Fruit fly (Drosophila melanogaster) whole organism, embryonic: ENCODE results near the gene CG34034.

Experiments
- Antp ChIP-seq: fragments of 200-800 bp; sonication (Bioruptor generic); optimal IDR thresholded peaks from 3 replicates; lab custom pipeline; 2016; ENCODE audit warnings: missing biosample characterization, missing genetic modification characterization
- B-H1 ChIP-seq: fragments of 200-800 bp; sonication (Bioruptor generic); IDR thresholded peaks from 3 replicates; pipeline ENCODE4 v1.3.6; 2022; ENCODE audit warnings: missing biosample characterization, missing genetic modification characterization
- CG1024 ChIP-seq: fragments of 200-800 bp; sonication (Bioruptor generic); IDR thresholded peaks from 2 replicates; pipeline ENCODE4 v1.3.6; 2022; ENCODE audit warnings: missing biosample characterization, missing genetic modification characterization
- CG10654 ChIP-seq: fragments of 200-800 bp; sonication (Bioruptor generic); optimal IDR thresholded peaks from 2 replicates; lab custom pipeline; 2016; ENCODE audit warnings: missing biosample characterization, missing genetic modification characterization
- CG1233 ChIP-seq: fragments of 200-800 bp; sonication (Bioruptor generic); optimal IDR thresholded peaks from 4 replicates; lab custom pipeline; 2018; ENCODE audit warnings: missing biosample characterization, mild to moderate bottlenecking, missing genetic modification characterization
- CG12391 ChIP-seq: fragments of 200-800 bp; sonication (Bioruptor generic); optimal IDR thresholded peaks from 3 replicates; lab custom pipeline; 2018; ENCODE audit warnings: missing biosample characterization, mild to moderate bottlenecking, missing genetic modification characterization, moderate library complexity
- CG13424 ChIP-seq: fragments of 200-800 bp; sonication (Bioruptor generic); optimal IDR thresholded peaks from 2 replicates; lab custom pipeline; 2019; ENCODE audit warnings: missing biosample characterization, mild to moderate bottlenecking, missing genetic modification characterization, moderate library complexity
- CG14014 ChIP-seq: fragments of 200-800 bp; sonication (Bioruptor generic); IDR thresholded peaks from 2 replicates; pipeline ENCODE4 v1.3.6; 2022; ENCODE audit warnings: missing biosample characterization, missing genetic modification characterization
- CG15011 ChIP-seq: fragments of 200-800 bp; sonication (Bioruptor generic); optimal IDR thresholded peaks from 3 replicates; lab custom pipeline; 2018; ENCODE audit warnings: missing biosample characterization, mild to moderate bottlenecking, missing genetic modification characterization
- CG15269 ChIP-seq: fragments of 200-800 bp; sonication (Bioruptor generic); optimal IDR thresholded peaks from 2 replicates; lab custom pipeline; 2018; ENCODE audit warnings: missing biosample characterization, mild to moderate bottlenecking, missing genetic modification characterization, moderate library complexity
- CG15601 ChIP-seq: fragments of 200-800 bp; sonication (Bioruptor generic); optimal IDR thresholded peaks from 3 replicates; lab custom pipeline; 2019; ENCODE audit warnings: missing biosample characterization, mild to moderate bottlenecking, missing genetic modification characterization, moderate library complexity
- CG2678 ChIP-seq: fragments of 200-800 bp; sonication (Bioruptor generic); optimal IDR thresholded peaks from 3 replicates; lab custom pipeline; 2019; ENCODE audit warnings: missing biosample characterization, mild to moderate bottlenecking, missing genetic modification characterization, moderate library complexity
- CG3995 ChIP-seq: fragments of 200-800 bp; sonication (Bioruptor generic); optimal IDR thresholded peaks from 3 replicates; lab custom pipeline; 2016; ENCODE audit warnings: missing biosample characterization, missing genetic modification characterization
- CG4328 ChIP-seq: fragments of 200-800 bp; sonication (Bioruptor generic); optimal IDR thresholded peaks from 3 replicates; lab custom pipeline; 2017; ENCODE audit warnings: missing biosample characterization, missing genetic modification reagents, missing genetic modification characterization
- CG43689 ChIP-seq: fragments of 200-800 bp; sonication (Bioruptor generic); IDR thresholded peaks from 2 replicates; pipeline ENCODE4 v1.3.6; 2022; ENCODE audit warnings: missing biosample characterization, missing genetic modification characterization
- CG4854 ChIP-seq: fragments of 200-800 bp; sonication (Bioruptor generic); optimal IDR thresholded peaks from 2 replicates; lab custom pipeline; 2016; ENCODE audit warnings: missing biosample characterization, missing genetic modification characterization, inconsistent platforms
- D19A ChIP-seq: fragments of 200-800 bp; optimal IDR thresholded peaks from 3 replicates; lab custom pipeline; 2019; ENCODE audit warnings: missing biosample characterization, mild to moderate bottlenecking, missing genetic modification characterization, moderate library complexity
- Dek ChIP-seq: fragments of 200-800 bp; sonication (Bioruptor generic); optimal IDR thresholded peaks from 3 replicates; lab custom pipeline; 2019; ENCODE audit warnings: missing biosample characterization, mild to moderate bottlenecking, missing genetic modification characterization, moderate library complexity
- Dip2 ChIP-seq: fragments of 200-800 bp; sonication (Bioruptor generic); IDR thresholded peaks from 2 replicates; pipeline ENCODE4 v1.3.6; 2022; ENCODE audit warnings: missing biosample characterization, missing genetic modification characterization
- Dll ChIP-seq: fragments of 200-800 bp; sonication (Bioruptor generic); IDR thresholded peaks from 4 replicates; pipeline ENCODE4 v1.3.6; 2022; ENCODE audit warnings: missing biosample characterization, missing genetic modification characterization; ENCODE audit not compliant: partially characterized antibody
- Hand ChIP-seq: fragments of 200-800 bp; sonication (Bioruptor generic); optimal IDR thresholded peaks from 2 replicates; lab custom pipeline; 2017; ENCODE audit warnings: mild to moderate bottlenecking, missing biosample characterization, missing genetic modification reagents, missing genetic modification characterization
- Hr51 ChIP-seq, 2 experiments: fragments of 200-800 bp; sonication (Bioruptor generic); optimal IDR thresholded peaks; 2 replicates in 1 of 2; 3 replicates in 1 of 2; lab custom pipeline; 2016 to 2018; ENCODE audit warnings: missing biosample characterization in 2 of 2, missing genetic modification characterization in 2 of 2, mild to moderate bottlenecking in 1 of 2, moderate library complexity in 1 of 2
- Meics ChIP-seq: fragments of 200-800 bp; sonication (Bioruptor generic); optimal IDR thresholded peaks from 2 replicates; lab custom pipeline; 2017; ENCODE audit warnings: missing biosample characterization, mild to moderate bottlenecking, missing genetic modification characterization
- Mes4 ChIP-seq: fragments of 200-800 bp; sonication (Bioruptor generic); optimal IDR thresholded peaks from 2 replicates; lab custom pipeline; 2016; ENCODE audit warnings: missing biosample characterization, missing genetic modification characterization
- Nf-YA ChIP-seq: fragments of 200-800 bp; sonication (Bioruptor generic); IDR thresholded peaks from 2 replicates; pipeline ENCODE4 v1.3.6; 2022; ENCODE audit warnings: missing biosample characterization, missing genetic modification characterization
- PHDP ChIP-seq: fragments of 200-800 bp; sonication (Bioruptor generic); optimal IDR thresholded peaks from 3 replicates; lab custom pipeline; 2018; ENCODE audit warnings: missing biosample characterization, mild to moderate bottlenecking, missing genetic modification characterization, moderate library complexity
- Ravus ChIP-seq: fragments of 200-800 bp; sonication (Bioruptor generic); IDR thresholded peaks from 2 replicates; pipeline ENCODE4 v1.3.6; 2022; ENCODE audit warnings: missing biosample characterization, missing genetic modification characterization
- Rx ChIP-seq: fragments of 200-800 bp; sonication (Bioruptor generic); IDR thresholded peaks from 2 replicates; pipeline ENCODE4 v1.3.6; 2022; ENCODE audit warnings: missing biosample characterization, missing genetic modification characterization
- Ssrp ChIP-seq: fragments of 200-800 bp; sonication (Bioruptor generic); optimal IDR thresholded peaks from 2 replicates; lab custom pipeline; 2018; ENCODE audit warnings: missing biosample characterization, mild to moderate bottlenecking, missing genetic modification characterization, moderate library complexity
- TFAM ChIP-seq: fragments of 200-800 bp; sonication (Bioruptor generic); optimal IDR thresholded peaks from 2 replicates; lab custom pipeline; 2017; ENCODE audit warnings: missing biosample characterization, missing genetic modification characterization, inconsistent platforms
- Xbp1 ChIP-seq: fragments of 200-800 bp; sonication (Bioruptor generic); optimal IDR thresholded peaks from 3 replicates; lab custom pipeline; 2016; ENCODE audit warnings: missing biosample characterization, mild to moderate bottlenecking, missing genetic modification characterization
- ab ChIP-seq: fragments of 200-800 bp; sonication (Bioruptor generic); optimal IDR thresholded peaks from 2 replicates; lab custom pipeline; 2016; ENCODE audit warnings: missing biosample characterization, missing genetic modification characterization
- al ChIP-seq: fragments of 200-800 bp; sonication (Bioruptor generic); IDR thresholded peaks from 2 replicates; pipeline ENCODE4 v1.3.6; 2022; ENCODE audit warnings: missing biosample characterization, missing genetic modification characterization
- amos ChIP-seq: fragments of 200-800 bp; sonication (Bioruptor generic); IDR thresholded peaks from 2 replicates; pipeline ENCODE4 v1.3.6; 2022; ENCODE audit warnings: missing biosample characterization, missing genetic modification characterization; ENCODE audit not compliant: partially characterized antibody
- aop ChIP-seq: fragments of 200-800 bp; sonication (Bioruptor generic); IDR thresholded peaks from 2 replicates; pipeline ENCODE4 v1.3.6; 2022; ENCODE audit warnings: missing biosample characterization, missing genetic modification characterization
- br ChIP-seq: fragments of >200 bp; optimal IDR thresholded peaks from 2 replicates; lab custom pipeline; 2017
- corto ChIP-seq: fragments of 200-800 bp; sonication (Bioruptor generic); optimal IDR thresholded peaks from 2 replicates; lab custom pipeline; 2016; ENCODE audit warnings: missing biosample characterization, mild to moderate bottlenecking, missing genetic modification characterization, moderate library complexity
- croc ChIP-seq: fragments of 200-800 bp; sonication (Bioruptor generic); conservative IDR thresholded peaks from 3 replicates; pipeline ENCODE4 v1.3.6; 2022; ENCODE audit warnings: missing biosample characterization, missing genetic modification characterization
- emc ChIP-seq: fragments of 200-800 bp; sonication (Bioruptor generic); optimal IDR thresholded peaks from 2 replicates; lab custom pipeline; 2016; ENCODE audit warnings: missing biosample characterization, missing genetic modification characterization
- grn ChIP-seq: fragments of 200-800 bp; sonication (Bioruptor generic); optimal IDR thresholded peaks from 3 replicates; lab custom pipeline; 2017; ENCODE audit warnings: missing biosample characterization, missing genetic modification characterization
- gro ChIP-seq: fragments of 200-800 bp; sonication (Bioruptor generic); optimal IDR thresholded peaks from 2 replicates; lab custom pipeline; 2016; ENCODE audit warnings: missing biosample characterization, missing genetic modification characterization
- nmo ChIP-seq: fragments of 200-800 bp; sonication (Bioruptor generic); optimal IDR thresholded peaks from 2 replicates; lab custom pipeline; 2018; ENCODE audit warnings: missing biosample characterization, mild to moderate bottlenecking, missing genetic modification characterization, moderate library complexity
- nom ChIP-seq: fragments of 200-800 bp; sonication (Bioruptor generic); optimal IDR thresholded peaks from 2 replicates; lab custom pipeline; 2017; ENCODE audit warnings: missing biosample characterization, missing genetic modification characterization, mild to moderate bottlenecking, moderate library complexity, missing genetic modification reagents
- phol ChIP-seq: fragments of 200-800 bp; sonication (Bioruptor generic); optimal IDR thresholded peaks from 3 replicates; lab custom pipeline; 2018; ENCODE audit warnings: missing biosample characterization, mild to moderate bottlenecking, missing genetic modification characterization, moderate library complexity
- sens-2 ChIP-seq: fragments of 200-800 bp; sonication (Bioruptor generic); IDR thresholded peaks from 2 replicates; pipeline ENCODE4 v1.3.6; 2022; ENCODE audit warnings: missing biosample characterization, missing genetic modification characterization
- shn ChIP-seq: fragments of 200-800 bp; sonication (Bioruptor generic); optimal IDR thresholded peaks from 3 replicates; lab custom pipeline; 2016; ENCODE audit warnings: missing biosample characterization, missing genetic modification characterization
- sr ChIP-seq: fragments of 200-800 bp; sonication (Bioruptor generic); IDR thresholded peaks from 3 replicates; pipeline ENCODE4 v1.3.6; 2022; ENCODE audit warnings: missing biosample characterization, missing genetic modification characterization
- toy ChIP-seq: fragments of 200-800 bp; sonication (Bioruptor generic); IDR thresholded peaks from 2 replicates; pipeline ENCODE4 v1.3.6; 2022; ENCODE audit warnings: missing biosample characterization, missing genetic modification characterization
- ttk ChIP-seq: fragments of 200-800 bp; sonication (Bioruptor generic); IDR thresholded peaks from 2 replicates; pipeline ENCODE4 v2.1.2; 2022; ENCODE audit warnings: missing biosample characterization, missing genetic modification characterization
- twi ChIP-seq: fragments of 200-800 bp; optimal IDR thresholded peaks from 2 replicates; lab custom pipeline; 2019; ENCODE audit warnings: missing biosample characterization, mild to moderate bottlenecking, missing genetic modification characterization, moderate library complexity
- tx ChIP-seq: fragments of 200-800 bp; sonication (Bioruptor generic); optimal IDR thresholded peaks from 2 replicates; lab custom pipeline; 2016; ENCODE audit warnings: missing biosample characterization, missing genetic modification characterization
- unpg ChIP-seq: fragments of 200-800 bp; sonication (Bioruptor generic); optimal IDR thresholded peaks from 3 replicates; lab custom pipeline; 2018; ENCODE audit warnings: missing biosample characterization, mild to moderate bottlenecking, missing genetic modification characterization, moderate library complexity

Gene CG34034

dm6 chr3R:21698895-21699300 lies 40.0 kb downstream of the CG34034 start (continued):
- TF ChIP-seq phol (tag; lab: Kevin White, UChicago), result peak; percentile 54
- no peak for TF ChIP-seq CG14014
- no peak for TF ChIP-seq B-H1 (GFP tag; lab: Robert Waterston, UW)
- peak; percentile 37 for TF ChIP-seq PHDP (tag; lab: Kevin White, UChicago)
- TF ChIP-seq Ssrp (tag; lab: Kevin White, UChicago), result peak; percentile 17
- no peak for TF ChIP-seq sr (GFP tag; lab: Robert Waterston, UW)
- peak; percentile 48 for TF ChIP-seq CG13424 (tag; lab: Kevin White, UChicago)
- TF ChIP-seq emc, result no peak
- no peak for TF ChIP-seq ab (GFP tag; lab: Kevin White, UChicago)
- no peak for TF ChIP-seq twi (tag; lab: Kevin White, UChicago)
- TF ChIP-seq CG15601, result no peak
- no peak for TF ChIP-seq CG43689
- no peak for TF ChIP-seq CG15011 (GFP tag; lab: Kevin White, UChicago)
- peak; percentile 73 for TF ChIP-seq nom (GFP tag; lab: Kevin White, UChicago)
- no peak for TF ChIP-seq croc (GFP tag; lab: Robert Waterston, UW)
- TF ChIP-seq shn, result no peak
- no peak for TF ChIP-seq Antp (GFP tag; lab: Kevin White, UChicago)
- no peak for TF ChIP-seq Dll
- TF ChIP-seq CG10654 (GFP tag; lab: Kevin White, UChicago), result no peak
- TF ChIP-seq al (GFP tag; lab: Robert Waterston, UW), result no peak
- TF ChIP-seq toy (GFP tag; lab: Robert Waterston, UW), result no peak
- no peak for TF ChIP-seq CG3995 (GFP tag; lab: Kevin White, UChicago)
- TF ChIP-seq Mes4 (GFP tag; lab: Kevin White, UChicago), result no peak
- no peak for TF ChIP-seq br (lab: Kevin White, UChicago)
- TF ChIP-seq corto (GFP tag; lab: Kevin White, UChicago), result no peak
- TF ChIP-seq CG15269, result peak; percentile 66
- peak; percentile 11 for TF ChIP-seq CG1233 (GFP tag; lab: Kevin White, UChicago)
- no peak for TF ChIP-seq D19A (tag; lab: Kevin White, UChicago)
- no peak for TF ChIP-seq TFAM
- no peak for TF ChIP-seq Xbp1 (GFP tag; lab: Kevin White, UChicago)
- peak; percentile 40 for TF ChIP-seq CG12391
- no peak; the same call in 1 of the 2 replicates for TF ChIP-seq Rx
- no peak for TF ChIP-seq Nf-YA (GFP tag; lab: Robert Waterston, UW)
- TF ChIP-seq amos, result no peak
- peak; percentile 53 for TF ChIP-seq unpg (GFP tag; lab: Kevin White, UChicago)
- TF ChIP-seq ttk, result no peak
- no peak for TF ChIP-seq CG1024 (GFP tag; lab: Robert Waterston, UW)
- peak; percentile 14 for TF ChIP-seq Dek (tag; lab: Kevin White, UChicago)
- no peak for TF ChIP-seq CG4328
- no peak for TF ChIP-seq CG4854 (GFP tag; lab: Kevin White, UChicago)
- TF ChIP-seq Dip2 (GFP tag; lab: Robert Waterston, UW), result no peak
- no peak for TF ChIP-seq grn
- TF ChIP-seq aop (GFP tag; lab: Robert Waterston, UW), result no peak
- no peak for TF ChIP-seq gro (GFP tag; lab: Kevin White, UChicago)
- TF ChIP-seq tx, result no peak
- TF ChIP-seq Ravus, result no peak
- TF ChIP-seq Meics (GFP tag; lab: Kevin White, UChicago), result peak; percentile 23
- peak; percentile 47 for TF ChIP-seq nmo
- TF ChIP-seq Hr51 (GFP tag; optimal IDR thresholded peaks at IDR 0.05; lab: Kevin White, UChicago), result peak in 1 of 2 experiments; percentile 75
- TF ChIP-seq Hand (GFP tag; lab: Kevin White, UChicago), result no peak
- TF ChIP-seq CG2678 (tag; lab: Kevin White, UChicago), result peak; percentile 63
- TF ChIP-seq sens-2 (GFP tag; lab: Robert Waterston, UW), result no peak
